Fruit fly (Drosophila melanogaster): Measurements from ENCODE around the gene Arp1.

dm6 chr3R:12727944-12728649 lies 36.6 kb downstream of the Arp1 start:
- TF ChIP-seq CG8478 (optimal IDR thresholded peaks at IDR 0.05) (no peak), CTCF (optimal IDR thresholded peaks at IDR 0.05) (no peak)

All from S2 (cell line).